Fruit fly (Drosophila melanogaster) whole organism, embryonic: ENCODE data around the gene CG31344.

Source experiments
- Aef1 ChIP-seq: fragments of 200-800 bp; sonication (Bioruptor generic); IDR thresholded peaks from 3 replicates; pipeline ENCODE4 v1.3.6; 2022; ENCODE audit warnings: missing biosample characterization, missing genetic modification characterization
- Bdp1 ChIP-seq: fragments of 200-800 bp; sonication (Bioruptor generic); optimal IDR thresholded peaks from 3 replicates; lab custom pipeline; 2016; ENCODE audit warnings: missing biosample characterization, missing genetic modification characterization
- CG10431 ChIP-seq: fragments of 200-800 bp; sonication (Bioruptor generic); optimal IDR thresholded peaks from 3 replicates; lab custom pipeline; 2018; ENCODE audit warnings: missing biosample characterization, mild to moderate bottlenecking, missing genetic modification characterization
- CG10565 ChIP-seq: fragments of 200-800 bp; sonication (Bioruptor generic); optimal IDR thresholded peaks from 3 replicates; lab custom pipeline; 2016; ENCODE audit warnings: missing biosample characterization, mild to moderate bottlenecking, missing genetic modification characterization
- CG11504 ChIP-seq: fragments of 200-800 bp; sonication (Bioruptor generic); optimal IDR thresholded peaks from 3 replicates; lab custom pipeline; 2019; ENCODE audit warnings: missing biosample characterization, mild to moderate bottlenecking, missing genetic modification characterization, moderate library complexity
- CG12219 ChIP-seq: fragments of 200-800 bp; sonication (Bioruptor generic); optimal IDR thresholded peaks from 3 replicates; lab custom pipeline; 2018; ENCODE audit warnings: missing biosample characterization, mild to moderate bottlenecking, missing genetic modification characterization
- CG13775 ChIP-seq: fragments of 200-800 bp; sonication (Bioruptor generic); optimal IDR thresholded peaks from 3 replicates; lab custom pipeline; 2017; ENCODE audit warnings: missing biosample characterization, mild to moderate bottlenecking, missing genetic modification characterization
- CG14667 ChIP-seq: fragments of 200-800 bp; sonication (Bioruptor generic); IDR thresholded peaks from 2 replicates; pipeline ENCODE4 v1.3.6; 2022; ENCODE audit warnings: missing biosample characterization, missing genetic modification characterization
- CG14710 ChIP-seq: fragments of 200-800 bp; sonication (Bioruptor generic); optimal IDR thresholded peaks from 3 replicates; lab custom pipeline; 2019; ENCODE audit warnings: missing biosample characterization, mild to moderate bottlenecking, missing genetic modification characterization, moderate library complexity
- CG17359 ChIP-seq: fragments of 200-800 bp; sonication (Bioruptor generic); optimal IDR thresholded peaks from 3 replicates; lab custom pipeline; 2018; ENCODE audit warnings: missing biosample characterization, mild to moderate bottlenecking, missing genetic modification characterization, moderate library complexity
- CG17361 ChIP-seq: fragments of 200-800 bp; sonication (Bioruptor generic); IDR thresholded peaks from 3 replicates; pipeline ENCODE4 v1.3.6; 2022; ENCODE audit warnings: missing biosample characterization, missing genetic modification characterization
- CG30020 ChIP-seq: fragments of 200-800 bp; optimal IDR thresholded peaks from 2 replicates; lab custom pipeline; 2019; ENCODE audit warnings: missing biosample characterization, mild to moderate bottlenecking, missing genetic modification characterization, moderate library complexity
- CG30403 ChIP-seq: fragments of 200-800 bp; sonication (Bioruptor generic); optimal IDR thresholded peaks from 3 replicates; lab custom pipeline; 2016; ENCODE audit warnings: missing biosample characterization, missing genetic modification characterization
- CG31224 ChIP-seq: fragments of 200-800 bp; sonication (Bioruptor generic); IDR thresholded peaks from 2 replicates; pipeline ENCODE4 v1.3.6; 2022; ENCODE audit warnings: missing biosample characterization, missing genetic modification characterization
- CG31365 ChIP-seq: fragments of 200-800 bp; sonication (Bioruptor generic); optimal IDR thresholded peaks from 2 replicates; lab custom pipeline; 2018; ENCODE audit warnings: missing biosample characterization, mild to moderate bottlenecking, missing genetic modification characterization
- CG31388 ChIP-seq: fragments of 200-800 bp; sonication (Bioruptor generic); optimal IDR thresholded peaks from 2 replicates; lab custom pipeline; 2016; ENCODE audit warnings: missing biosample characterization, missing genetic modification characterization
- CG32767 ChIP-seq: fragments of 200-800 bp; sonication (Bioruptor generic); IDR thresholded peaks from 2 replicates; pipeline ENCODE4 v1.3.6; 2022; ENCODE audit warnings: missing biosample characterization, missing genetic modification characterization
- CG6654 ChIP-seq: fragments of 200-800 bp; sonication (Bioruptor generic); optimal IDR thresholded peaks from 2 replicates; lab custom pipeline; 2017; ENCODE audit warnings: missing biosample characterization, mild to moderate bottlenecking, missing genetic modification characterization
- CG6813 ChIP-seq: fragments of 200-800 bp; sonication (Bioruptor generic); optimal IDR thresholded peaks from 2 replicates; lab custom pipeline; 2017; ENCODE audit warnings: missing biosample characterization, missing genetic modification characterization, mild to moderate bottlenecking, moderate library complexity, missing genetic modification reagents
- CG8388 ChIP-seq: fragments of 200-800 bp; sonication (Bioruptor generic); optimal IDR thresholded peaks from 2 replicates; lab custom pipeline; 2019; ENCODE audit warnings: missing biosample characterization, mild to moderate bottlenecking, missing genetic modification characterization, moderate library complexity
- CG8478 ChIP-seq: fragments of >200 bp; optimal IDR thresholded peaks from 2 replicates; lab custom pipeline; 2018
- CG9727 ChIP-seq: fragments of 200-800 bp; sonication (Bioruptor generic); optimal IDR thresholded peaks from 3 replicates; lab custom pipeline; 2017; ENCODE audit warnings: missing biosample characterization, mild to moderate bottlenecking, missing genetic modification characterization
- CHES-1-like ChIP-seq: fragments of 200-800 bp; sonication (Bioruptor generic); optimal IDR thresholded peaks from 2 replicates; lab custom pipeline; 2016; ENCODE audit warnings: missing biosample characterization, missing genetic modification characterization
- CrebB ChIP-seq: fragments of 200-800 bp; sonication (Bioruptor generic); optimal IDR thresholded peaks from 3 replicates; lab custom pipeline; 2018; ENCODE audit warnings: missing biosample characterization, mild to moderate bottlenecking, missing genetic modification characterization
- Dad ChIP-seq: fragments of 200-800 bp; sonication (Bioruptor generic); optimal IDR thresholded peaks from 3 replicates; lab custom pipeline; 2016; ENCODE audit warnings: missing biosample characterization, missing genetic modification characterization
- Dp ChIP-seq: fragments of 200-800 bp; sonication (Bioruptor generic); optimal IDR thresholded peaks from 2 replicates; lab custom pipeline; 2018; ENCODE audit warnings: missing biosample characterization, mild to moderate bottlenecking, missing genetic modification characterization, moderate library complexity
- Eip74EF ChIP-seq, 2 experiments: fragments of 200-800 bp in 1 of 2; fragments of >200 bp in 1 of 2; sonication (Bioruptor generic) in 1 of 2; optimal IDR thresholded peaks; 2 replicates each; lab custom pipeline; 2017 to 2019; ENCODE audit warnings: missing biosample characterization in 2 of 2, missing genetic modification characterization in 2 of 2, mild to moderate bottlenecking in 1 of 2, moderate library complexity in 1 of 2
- Lhr ChIP-seq: fragments of 200-800 bp; sonication (Bioruptor generic); optimal IDR thresholded peaks from 3 replicates; lab custom pipeline; 2017; ENCODE audit warnings: mild to moderate bottlenecking, missing biosample characterization, missing genetic modification reagents, missing genetic modification characterization
- Lpt ChIP-seq: fragments of >200 bp; optimal IDR thresholded peaks from 2 replicates; lab custom pipeline; 2018; ENCODE audit warnings: missing biosample characterization, missing genetic modification characterization
- Med ChIP-seq: fragments of 200-800 bp; sonication (Bioruptor generic); peaks from one replicate; lab custom pipeline; 2016; ENCODE audit warnings: missing biosample characterization, missing genetic modification characterization, mild to moderate bottlenecking, inconsistent platforms, moderate library complexity
- Mrtf ChIP-seq: fragments of 200-800 bp; sonication (Bioruptor generic); IDR thresholded peaks from 3 replicates; pipeline ENCODE4 v1.3.6; 2022; ENCODE audit warnings: missing biosample characterization, missing genetic modification characterization
- Myb ChIP-seq: fragments of 200-800 bp; sonication (Bioruptor generic); optimal IDR thresholded peaks from 2 replicates; lab custom pipeline; 2016; ENCODE audit warnings: missing biosample characterization, missing genetic modification characterization
- Rx ChIP-seq: fragments of 200-800 bp; sonication (Bioruptor generic); IDR thresholded peaks from 2 replicates; pipeline ENCODE4 v1.3.6; 2022; ENCODE audit warnings: missing biosample characterization, missing genetic modification characterization
- Side ChIP-seq: fragments of 200-800 bp; sonication (Bioruptor generic); optimal IDR thresholded peaks from 2 replicates; lab custom pipeline; 2016; ENCODE audit warnings: missing biosample characterization, missing genetic modification characterization
- Sry-δ ChIP-seq: fragments of 200-800 bp; sonication (Bioruptor generic); optimal IDR thresholded peaks from 2 replicates; lab custom pipeline; 2016; ENCODE audit warnings: missing biosample characterization, missing genetic modification characterization
- Trl ChIP-seq, 3 experiments: fragments of >200 bp in 2 of 3; fragments of 200-800 bp in 1 of 3; sonication (Bioruptor generic) in 1 of 3; optimal IDR thresholded peaks; 2 replicates in 1 of 3; 3 replicates in 2 of 3; lab custom pipeline; 2016 to 2017; ENCODE audit warnings: missing biosample characterization in 1 of 3, missing genetic modification characterization in 1 of 3
- crc ChIP-seq: fragments of 200-800 bp; sonication (Bioruptor generic); optimal IDR thresholded peaks from 2 replicates; lab custom pipeline; 2016; ENCODE audit warnings: missing biosample characterization, missing genetic modification characterization
- cwo ChIP-seq: fragments of 200-800 bp; sonication (Bioruptor generic); optimal IDR thresholded peaks from 3 replicates; lab custom pipeline; 2017; ENCODE audit warnings: missing biosample characterization, missing genetic modification characterization, mild to moderate bottlenecking, moderate library complexity, missing genetic modification reagents
- dati ChIP-seq: fragments of 200-800 bp; sonication (Bioruptor generic); IDR thresholded peaks from 2 replicates; pipeline ENCODE4 v1.3.6; 2022; ENCODE audit warnings: missing biosample characterization, missing genetic modification characterization
- dm ChIP-seq: fragments of 200-800 bp; sonication (Bioruptor generic); optimal IDR thresholded peaks from 3 replicates; lab custom pipeline; 2016; ENCODE audit warnings: missing biosample characterization, missing genetic modification characterization
- ems ChIP-seq: fragments of 200-800 bp; sonication (Bioruptor generic); optimal IDR thresholded peaks from 3 replicates; lab custom pipeline; 2016; ENCODE audit warnings: missing biosample characterization, missing genetic modification characterization
- fd102C ChIP-seq: fragments of 200-800 bp; sonication (Bioruptor generic); optimal IDR thresholded peaks from 2 replicates; lab custom pipeline; 2018; ENCODE audit warnings: missing biosample characterization, mild to moderate bottlenecking, missing genetic modification characterization, moderate library complexity
- fd64A ChIP-seq: fragments of 200-800 bp; sonication (Bioruptor generic); optimal IDR thresholded peaks from 3 replicates; lab custom pipeline; 2018; ENCODE audit warnings: missing biosample characterization, mild to moderate bottlenecking, missing genetic modification characterization
- ken ChIP-seq: fragments of 200-800 bp; sonication (Bioruptor generic); IDR thresholded peaks from 3 replicates; pipeline ENCODE4 v1.3.6; 2022; ENCODE audit warnings: missing biosample characterization, missing genetic modification characterization
- lmd ChIP-seq: fragments of 200-800 bp; sonication (Bioruptor generic); IDR thresholded peaks from 2 replicates; pipeline ENCODE4 v1.3.6; 2022; ENCODE audit warnings: missing biosample characterization, missing genetic modification characterization
- pb ChIP-seq: fragments of 200-800 bp; sonication (Bioruptor generic); optimal IDR thresholded peaks from 3 replicates; lab custom pipeline; 2016; ENCODE audit warnings: missing biosample characterization, missing genetic modification characterization
- pnt ChIP-seq: fragments of 200-800 bp; sonication (Bioruptor generic); optimal IDR thresholded peaks from 3 replicates; lab custom pipeline; 2016; ENCODE audit warnings: missing biosample characterization, missing genetic modification characterization
- sug ChIP-seq: fragments of 200-800 bp; optimal IDR thresholded peaks from 2 replicates; lab custom pipeline; 2019; ENCODE audit warnings: missing biosample characterization, mild to moderate bottlenecking, missing genetic modification characterization, moderate library complexity
- ttk ChIP-seq: fragments of 200-800 bp; sonication (Bioruptor generic); IDR thresholded peaks from 2 replicates; pipeline ENCODE4 v2.1.2; 2022; ENCODE audit warnings: missing biosample characterization, missing genetic modification characterization
- zen2 ChIP-seq: fragments of 200-800 bp; sonication (Bioruptor generic); IDR thresholded peaks from 3 replicates; pipeline ENCODE4 v1.3.6; 2022; ENCODE audit warnings: missing biosample characterization, missing genetic modification characterization; ENCODE audit not compliant: partially characterized antibody
- zfh2 ChIP-seq: fragments of 200-800 bp; sonication (Bioruptor generic); optimal IDR thresholded peaks from 2 replicates; lab custom pipeline; 2016; ENCODE audit warnings: missing biosample characterization, missing genetic modification characterization

CG31344 gene

dm6 chr3R:15213362-15213989 lies 11.7 kb downstream of the CG31344 start, which contains the start of the genes CG6654 and CG4210 (continued):
- TF ChIP-seq Bdp1 (no peak), Eip74EF (GFP tag; optimal IDR thresholded peaks at IDR 0.05; lab: Kevin White, UChicago) (no peak), CG13775 (GFP tag; lab: Kevin White, UChicago) (peak; percentile 3), zfh2 (GFP tag; lab: Kevin White, UChicago) (no peak), CG10431 (no peak), Aef1 (GFP tag; lab: Robert Waterston, UW) (no peak), CG30020 (peak; percentile 47), zen2 (GFP tag; lab: Robert Waterston, UW) (no peak), Trl (optimal IDR thresholded peaks at IDR 0.05; lab: Kevin White, UChicago) (no peak), Trl (GFP tag; optimal IDR thresholded peaks at IDR 0.05; lab: Kevin White, UChicago) (no peak), CrebB (tag; lab: Kevin White, UChicago) (no peak), fd64A (GFP tag; lab: Kevin White, UChicago) (no peak), CG30403 (GFP tag; lab: Kevin White, UChicago) (no peak), CG6813 (GFP tag; lab: Kevin White, UChicago) (no peak), CG31365 (tag; lab: Kevin White, UChicago) (no peak), Med (GFP tag; lab: Kevin White, UChicago) (peak; percentile 57), Lhr (GFP tag; lab: Kevin White, UChicago) (no peak), Dp (GFP tag; lab: Kevin White, UChicago) (peak; percentile 90), CG9727 (GFP tag; lab: Kevin White, UChicago) (peak; percentile 1), CG8478 (lab: Kevin White, UChicago) (no peak), CG31388 (GFP tag; lab: Kevin White, UChicago) (no peak), CG8388 (GFP tag; lab: Kevin White, UChicago) (no peak), CG14667 (GFP tag; lab: Robert Waterston, UW) (no peak), crc (GFP tag; lab: Kevin White, UChicago) (no peak), CG6654 (no peak), dati (no peak), Dad (no peak), lmd (GFP tag; lab: Robert Waterston, UW) (peak; percentile 31; the same call in 1 of the 2 replicates), ttk (GFP tag; lab: Robert Waterston, UW) (no peak), CG17359 (tag; lab: Kevin White, UChicago) (no peak), Rx (GFP tag; lab: Robert Waterston, UW) (no peak), CG12219 (GFP tag; lab: Kevin White, UChicago) (no peak), cwo (GFP tag; lab: Kevin White, UChicago) (no peak), ems (GFP tag; lab: Kevin White, UChicago) (no peak), Mrtf (GFP tag; lab: Robert Waterston, UW) (no peak), Sry-δ (GFP tag; lab: Kevin White, UChicago) (peak; percentile 74), fd102C (GFP tag; lab: Kevin White, UChicago) (no peak), Side (GFP tag; lab: Kevin White, UChicago) (no peak), Lpt (GFP tag; lab: Kevin White, UChicago) (no peak), pb (GFP tag; lab: Kevin White, UChicago) (no peak), CG32767 (GFP tag; lab: Robert Waterston, UW) (no peak), Myb (GFP tag; lab: Kevin White, UChicago) (peak; percentile 3), CG10565 (GFP tag; lab: Kevin White, UChicago) (no peak), pnt (GFP tag; lab: Kevin White, UChicago) (no peak), CHES-1-like (GFP tag; lab: Kevin White, UChicago) (no peak), sug (tag; lab: Kevin White, UChicago) (peak; percentile 64), ken (no peak), CG14710 (peak; percentile 61), dm (GFP tag; lab: Kevin White, UChicago) (no peak), CG17361 (GFP tag; lab: Robert Waterston, UW) (peak; percentile 33; the same call in 1 of the 3 replicates), CG11504 (tag; lab: Kevin White, UChicago) (no peak), CG31224 (no peak)
